Worm (Caenorhabditis elegans): ENCODE measurements around the gene Y54F10AR.1.

The Y54F10AR.1 gene

DNA sequence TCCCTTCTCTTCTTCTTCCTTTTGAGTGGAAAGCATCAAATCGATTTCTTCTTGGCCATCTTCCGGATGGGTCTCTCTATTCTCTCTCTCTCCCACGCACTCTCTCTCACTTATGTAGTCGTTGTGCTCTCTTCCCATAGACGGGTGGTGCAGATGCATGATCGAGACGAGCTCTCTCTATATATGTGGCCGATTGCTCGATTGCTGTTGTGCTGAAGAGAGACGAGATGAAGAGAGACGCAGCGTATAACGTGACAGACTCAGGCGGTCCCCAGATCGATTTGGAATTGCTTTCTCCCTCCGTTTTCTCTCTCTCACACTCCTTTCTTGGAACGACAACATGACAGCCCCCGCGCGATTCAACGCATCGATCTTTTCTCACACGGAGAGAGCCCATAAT lies 42.8 kb downstream of the Y54F10AR.1 start:
- TF ChIP-seq peb-1 (tag; optimal IDR thresholded peaks at IDR 0.05) (no peak), elt-3 (tag; optimal IDR thresholded peaks at IDR 0.05) (no peak), mbf-1 (tag; optimal IDR thresholded peaks at IDR 0.05) (no peak), nhr-21 (tag; optimal IDR thresholded peaks at IDR 0.05) (no peak), sem-4 (tag; optimal IDR thresholded peaks at IDR 0.05) (no peak), egl-27 (tag; optimal IDR thresholded peaks at IDR 0.05) (no peak), dmd-4 (tag; optimal IDR thresholded peaks at IDR 0.05) (no peak), mab-5 (tag; optimal IDR thresholded peaks at IDR 0.05) (peak; percentile 54), nhr-6 (tag; optimal IDR thresholded peaks at IDR 0.05) (no peak), ztf-4 (tag; optimal IDR thresholded peaks at IDR 0.05) (no peak), fos-1 (tag; optimal IDR thresholded peaks at IDR 0.05) (no peak), crh-2 (tag; optimal IDR thresholded peaks at IDR 0.05) (peak; percentile 43), lin-39 (tag; optimal IDR thresholded peaks at IDR 0.05) (no peak), nhr-77 (tag; optimal IDR thresholded peaks at IDR 0.05) (no peak), sma-3 (GFP tag; optimal IDR thresholded peaks at IDR 0.05) (no peak), mdl-1 (tag; optimal IDR thresholded peaks at IDR 0.05) (peak in 1 of 2 experiments; percentile 41), C34F6.9 (tag; optimal IDR thresholded peaks at IDR 0.05) (peak; percentile 87), F13H6.1 (tag; optimal IDR thresholded peaks at IDR 0.05) (no peak), nhr-25 (tag; optimal IDR thresholded peaks at IDR 0.05) (no peak), lin-13 (GFP tag; optimal IDR thresholded peaks at IDR 0.05) (peak; percentile 48), ceh-16 (tag; optimal IDR thresholded peaks at IDR 0.05) (no peak), snpc-4 (tag; optimal IDR thresholded peaks at IDR 0.05) (no peak), gmeb-1 (tag; optimal IDR thresholded peaks at IDR 0.05) (no peak), lin-11 (tag; optimal IDR thresholded peaks at IDR 0.05) (peak; percentile 73), unc-55 (GFP tag; optimal IDR thresholded peaks at IDR 0.05) (peak; percentile 56), nhr-129 (tag; optimal IDR thresholded peaks at IDR 0.05) (peak; percentile 61), ZK546.5 (tag; optimal IDR thresholded peaks at IDR 0.05) (no peak), lsy-2 (tag; optimal IDR thresholded peaks at IDR 0.05) (peak in 1 of 2 experiments; percentile 54), zag-1 (tag; optimal IDR thresholded peaks at IDR 0.05) (peak; percentile 69), alr-1 (tag; optimal IDR thresholded peaks at IDR 0.05) (no peak)

DNA sequence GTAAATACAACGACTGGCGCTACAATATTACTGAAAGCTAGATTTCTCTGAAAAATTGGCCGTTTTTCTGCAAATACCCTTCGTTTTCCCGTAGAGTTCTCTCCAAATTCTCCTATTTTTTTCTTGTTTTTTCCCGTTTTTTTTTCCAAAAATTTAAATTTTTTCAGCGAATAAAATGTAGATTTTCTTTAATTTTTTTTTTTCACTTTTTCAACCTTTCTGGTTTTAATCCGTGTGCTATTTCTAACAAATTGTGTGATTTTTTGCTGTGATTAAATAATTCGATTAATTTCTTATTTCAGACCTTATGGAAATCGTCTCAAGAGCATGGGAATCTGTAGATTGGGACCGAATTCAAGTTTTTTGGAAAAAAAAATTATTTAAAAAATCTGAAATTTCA lies 45.2 kb downstream of the Y54F10AR.1 start, which contains the start of gene cone-1:
Gene cone-1 (plus strand): TSS at position 301 of the 400 bp plus-strand sequence.
- no peak for TF ChIP-seq mab-5 (tag; optimal IDR thresholded peaks at IDR 0.05)
- TF ChIP-seq ceh-82 (tag; optimal IDR thresholded peaks at IDR 0.05), result no peak
- no peak for TF ChIP-seq nhr-237 (tag; optimal IDR thresholded peaks at IDR 0.05)
- TF ChIP-seq nhr-6 (tag; optimal IDR thresholded peaks at IDR 0.05), result no peak
- no peak for TF ChIP-seq gmeb-1 (tag; optimal IDR thresholded peaks at IDR 0.05)

- TF ChIP-seq R02D3.7 (tag; optimal IDR thresholded peaks at IDR 0.05) (peak; percentile 99), nhr-6 (tag; optimal IDR thresholded peaks at IDR 0.05) (peak; percentile 84), nhr-237 (tag; optimal IDR thresholded peaks at IDR 0.05) (no peak), mbf-1 (tag; optimal IDR thresholded peaks at IDR 0.05) (no peak), nhr-129 (tag; optimal IDR thresholded peaks at IDR 0.05) (peak; percentile 84), lsy-2 (tag; optimal IDR thresholded peaks at IDR 0.05) (peak; percentile 90 to 97), gmeb-1 (tag; optimal IDR thresholded peaks at IDR 0.05) (peak; percentile 91), nhr-23 (tag; optimal IDR thresholded peaks at IDR 0.05) (no peak), dmd-4 (tag; optimal IDR thresholded peaks at IDR 0.05) (peak; percentile 17), lin-13 (GFP tag; optimal IDR thresholded peaks at IDR 0.05) (peak; percentile 96), sma-3 (GFP tag; optimal IDR thresholded peaks at IDR 0.05) (peak; percentile 92), ama-1 (optimal IDR thresholded peaks at IDR 0.05) (no peak), Y55F3AM.14 (GFP tag; optimal IDR thresholded peaks at IDR 0.05) (peak; percentile 10), ztf-4 (tag; optimal IDR thresholded peaks at IDR 0.05) (peak; percentile 88), zag-1 (tag; optimal IDR thresholded peaks at IDR 0.05) (peak; percentile 69), elt-3 (tag; optimal IDR thresholded peaks at IDR 0.05) (no peak), aly-2 (tag; optimal IDR thresholded peaks at IDR 0.05) (no peak), mab-5 (tag; optimal IDR thresholded peaks at IDR 0.05) (peak; percentile 92), ZK546.5 (tag; optimal IDR thresholded peaks at IDR 0.05) (peak; percentile 67), sma-9 (GFP tag; optimal IDR thresholded peaks at IDR 0.05) (no peak), sma-9 (tag; optimal IDR thresholded peaks at IDR 0.05) (no peak), skn-1 (tag; optimal IDR thresholded peaks at IDR 0.05) (peak; percentile 27), elt-1 (tag; optimal IDR thresholded peaks at IDR 0.05) (no peak), peb-1 (tag; optimal IDR thresholded peaks at IDR 0.05) (no peak), ceh-16 (tag; optimal IDR thresholded peaks at IDR 0.05) (peak; percentile 19), ztf-11 (tag; optimal IDR thresholded peaks at IDR 0.05) (no peak), ceh-82 (tag; optimal IDR thresholded peaks at IDR 0.05) (peak; percentile 79), lin-39 (tag; optimal IDR thresholded peaks at IDR 0.05) (no peak), unc-55 (GFP tag; optimal IDR thresholded peaks at IDR 0.05) (peak; percentile 99), nhr-25 (tag; optimal IDR thresholded peaks at IDR 0.05) (peak; percentile 92), C34F6.9 (tag; optimal IDR thresholded peaks at IDR 0.05) (peak; percentile 97), nhr-10 (tag; optimal IDR thresholded peaks at IDR 0.05) (no peak), nhr-77 (tag; optimal IDR thresholded peaks at IDR 0.05) (peak; percentile 54), nhr-11 (tag; optimal IDR thresholded peaks at IDR 0.05) (no peak), F13H6.1 (tag; optimal IDR thresholded peaks at IDR 0.05) (peak; percentile 87), egl-27 (tag; optimal IDR thresholded peaks at IDR 0.05) (peak; percentile 85), sem-4 (tag; optimal IDR thresholded peaks at IDR 0.05) (peak; percentile 77), blmp-1 (tag; optimal IDR thresholded peaks at IDR 0.05; ENCODE audit: insufficient read depth) (peak; percentile 54), alr-1 (tag; optimal IDR thresholded peaks at IDR 0.05) (no peak), nhr-21 (tag; optimal IDR thresholded peaks at IDR 0.05) (peak; percentile 89), crh-2 (tag; optimal IDR thresholded peaks at IDR 0.05) (peak; percentile 99), ztf-1 (GFP tag; conservative IDR thresholded peaks at IDR 0.05) (no peak)
These were observed 46.8 kb downstream of the Y54F10AR.1 start, which contains the start of the genes Y54F10AM.15, rbc-2 and ndua-8 for ce11 chrIII:2528621-2529113. TSS of gene Y54F10AM.15 (minus strand) at chrIII:2528679. TSS of gene rbc-2 (minus strand) at chrIII:2528689. TSS of gene ndua-8 (plus strand) at chrIII:2529063.
